Worm (Caenorhabditis elegans) whole organism, L4 larva: ENCODE results near the gene ogdh-2.

Experiments used
- F10B5.3 ChIP-seq: sonication (generic microtip); optimal IDR thresholded peaks from 2 replicates; lab custom pipeline; 2016; ENCODE audit warnings: mild to moderate bottlenecking, missing genetic modification characterization, missing compliant biosample characterization
- F26F4.8 ChIP-seq: fragments of 200-800 bp; sonication (Bioruptor generic); conservative IDR thresholded peaks from 2 replicates; pipeline ENCODE4 v1.3.6; 2022; ENCODE audit warnings: missing genetic modification characterization, missing compliant biosample characterization
- F44E2.7 ChIP-seq: fragments of 200-800 bp; sonication (Bioruptor generic); IDR thresholded peaks from 2 replicates; pipeline ENCODE4 v2.1.2; 2022; ENCODE audit warnings: missing genetic modification characterization, missing compliant biosample characterization
- F49E8.2 ChIP-seq: sonication (generic microtip); optimal IDR thresholded peaks from 2 replicates; lab custom pipeline; 2016; ENCODE audit warnings: missing compliant biosample characterization, mild to moderate bottlenecking, missing genetic modification characterization, borderline replicate concordance
- T20F7.1 ChIP-seq: fragments of 200-800 bp; sonication (Bioruptor generic); optimal IDR thresholded peaks from 2 replicates; lab custom pipeline; 2018; ENCODE audit warnings: mild to moderate bottlenecking, missing genetic modification characterization, missing compliant biosample characterization
- T26A8.4 ChIP-seq: fragments of 200-800 bp; sonication (Bioruptor generic); IDR thresholded peaks from 2 replicates; pipeline ENCODE4 v1.3.6; 2022; ENCODE audit warnings: missing genetic modification characterization, missing compliant biosample characterization
- Y105C5A.15 ChIP-seq: fragments of 200-800 bp; sonication (Bioruptor generic); IDR thresholded peaks from 2 replicates; pipeline ENCODE4 v1.3.6; 2022; ENCODE audit warnings: missing genetic modification characterization, missing compliant biosample characterization
- Y48G9A.11 ChIP-seq: fragments of 200-800 bp; sonication (Bioruptor generic); IDR thresholded peaks from 2 replicates; pipeline ENCODE4 v1.3.6; 2022; ENCODE audit warnings: missing genetic modification reagents, missing genetic modification characterization, missing compliant biosample characterization
- aha-1 ChIP-seq: fragments of 150-350 bp; peaks from one replicate; lab custom pipeline; 2014; ENCODE audit warnings: missing biosample characterization, missing genetic modification characterization
- attf-4 ChIP-seq: sonication (generic microtip); optimal IDR thresholded peaks from 3 replicates; lab custom pipeline; 2017; ENCODE audit warnings: missing biosample characterization, missing genetic modification characterization
- ceh-20 ChIP-seq: fragments of 200-800 bp; sonication (Bioruptor generic); IDR thresholded peaks from 2 replicates; pipeline ENCODE4 v1.3.6; 2022; ENCODE audit warnings: missing genetic modification reagents, missing genetic modification characterization, missing compliant biosample characterization
- ceh-28 ChIP-seq: fragments of 150-350 bp; optimal IDR thresholded peaks from 2 replicates; lab custom pipeline; 2014; ENCODE audit warnings: missing biosample characterization, missing genetic modification reagents, missing genetic modification characterization
- ceh-44 ChIP-seq: fragments of 200-800 bp; sonication (Bioruptor generic); IDR thresholded peaks from 2 replicates; pipeline ENCODE4 v1.3.6; 2022; ENCODE audit warnings: missing genetic modification reagents, missing genetic modification characterization, missing compliant biosample characterization
- cey-2 ChIP-seq: sonication (generic microtip); optimal IDR thresholded peaks from 3 replicates; lab custom pipeline; 2017; ENCODE audit warnings: missing genetic modification characterization, mild to moderate bottlenecking, missing compliant biosample characterization, antibody characterized with exemption, borderline replicate concordance; ENCODE audit not compliant: insufficient read depth
- daf-16 ChIP-seq, 3 experiments: sonication (generic microtip); optimal IDR thresholded peaks; 2 replicates each; lab custom pipeline; 2016 to 2017; ENCODE audit warnings: missing genetic modification characterization in 3 of 3, missing genetic modification reagents in 3 of 3, mild to moderate bottlenecking in 2 of 3, missing compliant biosample characterization in 2 of 3, missing biosample characterization in 1 of 3, moderate library complexity in 1 of 3
- dmd-6 ChIP-seq: fragments of 200-800 bp; sonication (Bioruptor generic); IDR thresholded peaks from 2 replicates; pipeline ENCODE4 v1.3.6; 2022; ENCODE audit warnings: missing genetic modification reagents, missing genetic modification characterization, missing compliant biosample characterization
- dpl-1 ChIP-seq: fragments of 150-350 bp; optimal IDR thresholded peaks from 2 replicates; lab custom pipeline; 2014; ENCODE audit warnings: missing biosample characterization, missing genetic modification reagents, missing genetic modification characterization
- hmg-1.1 ChIP-seq: fragments of 200-800 bp; sonication (Bioruptor generic); IDR thresholded peaks from 2 replicates; pipeline ENCODE4 v1.3.6; 2022; ENCODE audit warnings: missing genetic modification reagents, missing genetic modification characterization, missing compliant biosample characterization
- lin-29 ChIP-seq: fragments of 200-800 bp; sonication (Bioruptor generic); IDR thresholded peaks from 2 replicates; pipeline ENCODE4 v1.3.6; 2022; ENCODE audit warnings: missing genetic modification reagents, missing genetic modification characterization, missing compliant biosample characterization
- lin-38 ChIP-seq: fragments of 200-800 bp; sonication (Bioruptor generic); IDR thresholded peaks from 2 replicates; pipeline ENCODE4 v1.3.6; 2022; ENCODE audit warnings: missing genetic modification reagents, missing genetic modification characterization, missing compliant biosample characterization
- madf-9 ChIP-seq: fragments of 200-800 bp; sonication (Bioruptor generic); conservative IDR thresholded peaks from 2 replicates; pipeline ENCODE4 v1.3.6; 2022; ENCODE audit warnings: missing genetic modification reagents, missing genetic modification characterization, missing compliant biosample characterization
- mdt-29 ChIP-seq: fragments of 200-800 bp; sonication (Bioruptor generic); IDR thresholded peaks from 2 replicates; pipeline ENCODE4 v1.3.6; 2022; ENCODE audit warnings: missing genetic modification reagents, missing genetic modification characterization, missing compliant biosample characterization
- mes-2 ChIP-seq: sonication (generic microtip); optimal IDR thresholded peaks from 2 replicates; lab custom pipeline; 2016; ENCODE audit warnings: missing genotype, mild to moderate bottlenecking, missing genetic modification characterization, missing compliant biosample characterization; ENCODE audit not compliant: poor library complexity, severe bottlenecking
- nhr-10 ChIP-seq: fragments of 150-350 bp; optimal IDR thresholded peaks from 2 replicates; lab custom pipeline; 2014; ENCODE audit warnings: missing biosample characterization, missing genetic modification characterization
- nhr-102 ChIP-seq: sonication (generic microtip); optimal IDR thresholded peaks from 2 replicates; lab custom pipeline; 2016; ENCODE audit warnings: mild to moderate bottlenecking, missing genetic modification characterization, moderate library complexity, missing compliant biosample characterization
- nhr-111 ChIP-seq: fragments of 200-800 bp; sonication (Bioruptor generic); optimal IDR thresholded peaks from 2 replicates; lab custom pipeline; 2018; ENCODE audit warnings: mild to moderate bottlenecking, missing genetic modification characterization, missing compliant biosample characterization
- nhr-48 ChIP-seq: sonication (generic microtip); optimal IDR thresholded peaks from 2 replicates; lab custom pipeline; 2016; ENCODE audit warnings: mild to moderate bottlenecking, missing genetic modification characterization, missing compliant biosample characterization
- php-3 ChIP-seq: fragments of 200-800 bp; sonication (Bioruptor generic); IDR thresholded peaks from 2 replicates; pipeline ENCODE4 v1.3.6; 2022; ENCODE audit warnings: missing genetic modification reagents, missing genetic modification characterization, missing compliant biosample characterization
- saeg-2 ChIP-seq: fragments of 200-800 bp; sonication (Bioruptor generic); IDR thresholded peaks from 2 replicates; pipeline ENCODE4 v1.3.6; 2022; ENCODE audit warnings: missing genetic modification reagents, missing genetic modification characterization, missing compliant biosample characterization
- sdz-12 ChIP-seq: fragments of 200-800 bp; sonication (Bioruptor generic); optimal IDR thresholded peaks from 2 replicates; lab custom pipeline; 2018; ENCODE audit warnings: mild to moderate bottlenecking, missing genetic modification characterization, missing compliant biosample characterization
- skn-1 ChIP-seq: fragments of 150-350 bp; optimal IDR thresholded peaks from 2 replicates; lab custom pipeline; 2014; ENCODE audit warnings: missing biosample characterization, missing genetic modification characterization
- unc-39 ChIP-seq: sonication (generic microtip); optimal IDR thresholded peaks from 2 replicates; lab custom pipeline; 2017; ENCODE audit warnings: missing biosample characterization, missing genetic modification characterization
- unc-62 ChIP-seq, 3 experiments: fragments of 150-350 bp in 1 of 3; sonication (generic microtip); optimal IDR thresholded peaks in 2 of 3; peaks in 1 of 3; 1 replicate in 1 of 3; 2 replicates in 2 of 3; lab custom pipeline; 2014 to 2017; ENCODE audit warnings: missing biosample characterization in 3 of 3, missing genetic modification characterization in 3 of 3, missing genetic modification reagents in 3 of 3, missing genotype in 1 of 3
- zag-1 ChIP-seq: fragments of 150-350 bp; optimal IDR thresholded peaks from 2 replicates; lab custom pipeline; 2014; ENCODE audit warnings: missing biosample characterization, missing genetic modification characterization
- ztf-7 ChIP-seq: fragments of 150-350 bp; optimal IDR thresholded peaks from 2 replicates; lab custom pipeline; 2014; ENCODE audit warnings: missing biosample characterization, missing genetic modification characterization

Gene ogdh-2

DNA sequence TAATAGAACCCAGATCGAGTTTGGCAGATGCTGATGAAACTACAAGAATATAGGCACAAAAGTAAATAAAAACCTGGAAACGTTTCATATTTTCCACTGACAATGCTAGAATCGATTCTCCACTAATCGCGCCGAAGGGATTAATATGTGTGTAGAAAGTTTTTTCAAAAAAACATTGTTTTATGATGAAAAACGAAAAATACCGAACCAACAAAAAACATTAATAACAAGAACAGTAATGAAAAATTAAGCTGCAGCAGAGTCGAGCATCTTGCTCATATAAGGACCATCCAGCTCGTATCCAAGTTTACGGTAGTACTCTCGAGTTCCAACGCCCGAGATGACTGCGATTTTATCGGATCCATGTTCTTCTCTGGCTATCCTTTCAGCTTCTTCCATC is 15.0 kb upstream of the ogdh-2 start, which contains the start of gene clec-224:
TSS of gene clec-224 (minus strand) at position 101 of the 400 bp plus-strand sequence.
- peak in 1 of 2 experiments; percentile 47 for TF ChIP-seq unc-62 (GFP tag; optimal IDR thresholded peaks at IDR 0.05 in 1 of 2; lab: Kevin White, UChicago)
- no peak for TF ChIP-seq unc-62 (tag; optimal IDR thresholded peaks at IDR 0.05; lab: Kevin White, UChicago)
- no peak for TF ChIP-seq F49E8.2 (tag; lab: Kevin White, UChicago)
- no peak for TF ChIP-seq lin-29 (GFP tag; lab: Robert Waterston, UW)

DNA sequence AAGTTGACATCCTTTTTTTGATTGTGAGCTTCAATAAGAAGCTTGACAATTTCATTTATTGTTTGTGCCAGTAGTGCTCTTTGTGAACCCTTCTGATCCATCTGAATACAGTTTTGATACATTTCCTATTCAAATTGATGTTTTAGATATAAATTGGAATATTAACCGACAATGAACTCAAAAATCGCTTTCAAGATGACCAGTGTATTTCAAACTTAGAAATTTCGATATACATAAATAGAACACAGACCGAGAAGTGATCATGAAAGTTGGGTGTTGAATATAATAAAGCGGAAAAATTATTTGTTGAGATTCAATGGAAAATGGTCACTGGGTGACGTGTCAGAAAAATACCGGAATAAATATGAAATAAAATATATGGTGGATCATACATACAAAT is 13.0 kb upstream of the ogdh-2 start, which contains the start of gene elpc-3:
TSS of gene elpc-3 (minus strand) at position 101 of the 400 bp plus-strand sequence.
- no peak for TF ChIP-seq unc-62 (GFP tag; optimal IDR thresholded peaks at IDR 0.05 in 1 of 2; lab: Kevin White, UChicago)
- TF ChIP-seq unc-62 (tag; optimal IDR thresholded peaks at IDR 0.05; lab: Kevin White, UChicago), result no peak
- no peak for TF ChIP-seq php-3 (GFP tag; lab: Robert Waterston, UW)
- no peak for TF ChIP-seq zag-1 (tag; lab: Kevin White, UChicago)
- no peak for TF ChIP-seq nhr-10 (tag; lab: Kevin White, UChicago)
- TF ChIP-seq F10B5.3 (tag; lab: Kevin White, UChicago), result no peak
- TF ChIP-seq saeg-2 (GFP tag; lab: Robert Waterston, UW), result no peak
- TF ChIP-seq F26F4.8, result no peak
- no peak for TF ChIP-seq sdz-12
- TF ChIP-seq T20F7.1 (GFP tag; lab: Kevin White, UChicago), result no peak
- TF ChIP-seq hmg-1.1 (GFP tag; lab: Robert Waterston, UW), result no peak

DNA sequence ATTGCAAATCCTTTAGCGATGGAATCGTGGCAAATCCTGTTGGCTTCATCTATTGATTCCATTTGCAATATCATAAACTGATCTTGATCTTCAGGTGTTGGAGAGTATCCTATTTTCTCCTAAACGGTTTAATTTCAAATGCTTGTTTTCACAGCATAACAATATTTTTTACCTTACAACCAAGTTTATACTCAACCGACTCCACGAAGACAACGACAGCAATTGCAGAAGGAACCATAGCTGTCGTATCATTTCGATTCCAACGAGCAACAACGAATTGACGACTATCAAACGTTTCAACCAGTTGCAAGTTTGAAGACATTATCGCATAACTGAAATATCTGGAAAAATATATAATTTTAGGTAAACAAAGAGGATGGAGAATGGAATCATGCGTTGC is 10.5 kb upstream of the ogdh-2 start, which contains the start of gene usip-1:
TSS of gene usip-1 (minus strand) at position 341 of the 400 bp plus-strand sequence.
- no peak for TF ChIP-seq skn-1 (tag; lab: Kevin White, UChicago)
- no peak for TF ChIP-seq F44E2.7
- TF ChIP-seq php-3 (GFP tag; lab: Robert Waterston, UW), result no peak
- no peak for TF ChIP-seq nhr-102 (tag; lab: Kevin White, UChicago)
- TF ChIP-seq attf-4, result no peak
- TF ChIP-seq unc-62 (GFP tag; optimal IDR thresholded peaks at IDR 0.05 in 1 of 2; lab: Kevin White, UChicago), result peak in 1 of 2 experiments; percentile 96
- no peak for TF ChIP-seq unc-62 (tag; optimal IDR thresholded peaks at IDR 0.05; lab: Kevin White, UChicago)
- TF ChIP-seq unc-39 (tag; lab: Kevin White, UChicago), result no peak
- no peak for TF ChIP-seq ztf-7
- no peak for TF ChIP-seq nhr-111 (GFP tag; lab: Kevin White, UChicago)

DNA sequence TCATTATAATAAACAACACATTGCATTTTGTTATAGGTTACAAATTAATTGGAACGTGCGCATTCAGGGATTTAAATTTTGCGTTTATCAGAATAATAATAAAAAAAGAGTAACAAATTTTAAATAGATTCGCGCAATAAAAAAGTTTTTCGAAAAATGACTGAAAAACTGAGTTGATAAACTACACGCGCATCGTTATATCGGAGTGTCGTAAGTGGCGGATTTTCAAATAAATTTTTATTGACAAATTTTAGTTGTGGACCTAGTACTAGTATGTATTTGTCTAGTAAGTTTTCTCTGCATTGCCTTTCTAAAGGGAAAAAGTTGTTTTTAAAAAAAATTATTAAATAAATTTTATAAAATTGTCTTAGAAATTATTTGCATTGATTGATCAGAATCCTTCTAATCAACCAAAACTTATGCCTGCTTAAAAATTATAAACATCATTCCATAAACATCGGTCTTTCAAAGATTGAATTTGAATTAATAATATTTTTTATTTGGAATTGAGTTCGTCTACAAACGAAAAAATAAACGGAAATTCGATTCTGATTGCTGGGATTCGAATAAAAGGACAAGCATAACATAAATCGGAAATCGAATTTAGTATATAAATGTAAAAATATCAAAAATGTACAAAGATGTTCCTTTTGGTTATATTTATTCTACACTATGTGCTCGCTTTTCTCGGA is 9.9 kb upstream of the ogdh-2 start, which contains the start of gene srd-4:
TSS of gene srd-4 (plus strand) at position 642 of the 692 bp plus-strand sequence.
- TF ChIP-seq daf-16 (GFP tag; optimal IDR thresholded peaks at IDR 0.05; lab: Kevin White, UChicago) (no peak), daf-16 (tag; optimal IDR thresholded peaks at IDR 0.05; lab: Kevin White, UChicago) (peak; percentile 25), ceh-44 (GFP tag; lab: Robert Waterston, UW) (no peak), F10B5.3 (tag; lab: Kevin White, UChicago) (no peak), Y48G9A.11 (GFP tag; lab: Robert Waterston, UW) (peak; percentile 94), ceh-28 (tag; lab: Kevin White, UChicago) (no peak), madf-9 (no peak), T20F7.1 (GFP tag; lab: Kevin White, UChicago) (peak; percentile 92), Y105C5A.15 (GFP tag; lab: Robert Waterston, UW) (no peak), mes-2 (tag; lab: Kevin White, UChicago) (peak; percentile 19), aha-1 (tag; lab: Kevin White, UChicago) (no peak), ceh-20 (GFP tag; lab: Robert Waterston, UW) (no peak), dpl-1 (GFP tag; lab: Kevin White, UChicago) (peak; percentile 91), cey-2 (tag; lab: Kevin White, UChicago) (no peak), dmd-6 (GFP tag; lab: Robert Waterston, UW) (no peak), skn-1 (tag; lab: Kevin White, UChicago) (no peak), nhr-48 (tag; lab: Kevin White, UChicago) (no peak), sdz-12 (no peak), mdt-29 (no peak), lin-38 (GFP tag; lab: Robert Waterston, UW) (no peak), T26A8.4 (GFP tag; lab: Robert Waterston, UW) (no peak)
